Fruit fly (Drosophila melanogaster) whole organism, prepupa: ENCODE data around the gene CG17650.
A peak's percentile ranks its signal among the peaks of the same experiment; 100 is the strongest.

Source experiments
- Blimp-1 ChIP-seq: fragments of 200-800 bp; sonication (Bioruptor generic); optimal IDR thresholded peaks from 3 replicates; lab custom pipeline; 2017; ENCODE audit warnings: missing biosample characterization, missing genetic modification characterization, mild to moderate bottlenecking, moderate library complexity, missing genetic modification reagents
- CG6854 ChIP-seq: fragments of 200-800 bp; sonication (Bioruptor generic); optimal IDR thresholded peaks from 2 replicates; lab custom pipeline; 2017; ENCODE audit warnings: missing biosample characterization, mild to moderate bottlenecking, missing genetic modification characterization
- CG8119 ChIP-seq: fragments of 200-800 bp; sonication (Bioruptor generic); IDR thresholded peaks from 3 replicates; pipeline ENCODE4 v1.3.6; 2022; ENCODE audit warnings: missing biosample characterization, missing genetic modification characterization
- Ets21C ChIP-seq: fragments of 200-800 bp; sonication (Bioruptor generic); optimal IDR thresholded peaks from 3 replicates; lab custom pipeline; 2016; ENCODE audit warnings: missing biosample characterization, missing genetic modification characterization
- Gug ChIP-seq: fragments of 200-800 bp; sonication (Bioruptor generic); IDR thresholded peaks from 2 replicates; pipeline ENCODE4 v1.3.6; 2022; ENCODE audit warnings: missing biosample characterization, missing genetic modification characterization
- Hr39 ChIP-seq: fragments of 200-800 bp; sonication (Bioruptor generic); optimal IDR thresholded peaks from 2 replicates; lab custom pipeline; 2016; ENCODE audit warnings: missing biosample characterization, missing genetic modification characterization
- Hr4 ChIP-seq: fragments of 200-800 bp; sonication (Bioruptor generic); optimal IDR thresholded peaks from 3 replicates; lab custom pipeline; 2016; ENCODE audit warnings: missing biosample characterization, missing genetic modification characterization
- pdm3 ChIP-seq: fragments of 200-800 bp; sonication (Bioruptor generic); optimal IDR thresholded peaks from 3 replicates; lab custom pipeline; 2016; ENCODE audit warnings: missing biosample characterization, missing genetic modification characterization

dm6 chr2L:1737057-1737581 is 21.8 kb downstream of the CG17650 start:
- TF ChIP-seq CG6854 (GFP tag; lab: Kevin White, UChicago) (no peak), Hr4 (GFP tag; lab: Kevin White, UChicago) (peak; percentile 99), Ets21C (GFP tag; lab: Kevin White, UChicago) (peak; percentile 43), Gug (peak; percentile 94), CG8119 (GFP tag; lab: Robert Waterston, UW) (peak; percentile 97), Blimp-1 (GFP tag; lab: Kevin White, UChicago) (no peak), Hr39 (GFP tag; lab: Kevin White, UChicago) (peak; percentile 76), pdm3 (GFP tag; lab: Kevin White, UChicago) (peak; percentile 94)
